Fruit fly (Drosophila melanogaster): Measurements from ENCODE around the gene out.
A peak's percentile ranks its signal among the peaks of the same experiment; 100 is the strongest.

out gene

DNA sequence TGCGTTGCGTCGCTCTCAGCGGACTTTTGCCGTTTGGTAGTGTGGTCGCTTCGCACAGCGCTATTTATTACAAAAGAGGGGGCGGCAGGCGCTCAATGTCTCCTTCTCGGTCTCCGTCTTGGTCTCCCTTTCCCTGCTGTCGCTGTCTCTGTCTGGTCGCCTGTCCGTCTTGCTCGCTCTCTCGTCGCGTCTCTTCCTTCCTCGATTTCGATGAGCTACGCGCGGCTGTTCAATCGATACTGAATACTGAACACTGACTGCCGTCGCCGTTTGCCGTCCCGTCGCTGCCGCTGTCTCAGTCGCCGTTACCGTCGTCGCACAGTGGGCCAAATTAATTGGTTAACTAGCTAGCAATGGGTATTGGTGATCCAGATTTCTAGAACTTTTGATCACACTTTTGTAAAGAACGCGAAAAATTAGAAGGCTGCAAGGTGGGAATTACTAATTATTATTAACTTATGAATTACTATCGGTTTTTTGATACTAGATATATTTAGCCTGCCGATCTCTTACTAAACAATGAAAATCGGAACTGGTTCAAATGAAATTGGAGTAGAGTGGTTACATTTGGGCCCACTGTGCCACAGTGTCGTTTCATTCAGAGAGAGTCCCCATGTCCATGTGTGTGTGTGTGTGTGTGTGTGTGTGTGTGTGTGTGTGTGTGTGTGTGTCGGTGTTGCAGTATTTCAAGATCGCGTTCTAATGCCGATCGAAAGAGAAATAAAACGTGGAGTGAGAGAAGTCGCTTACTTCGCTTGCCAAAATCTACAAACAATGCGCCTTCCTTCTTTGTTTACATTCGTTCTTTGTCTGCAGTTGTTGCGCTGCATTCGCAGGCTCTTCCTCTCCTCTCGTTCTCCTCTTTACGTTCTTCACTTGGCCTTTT is 23.8 kb downstream of the out start, which contains the start of gene CG8034 (continued):
- TF ChIP-seq pum (GFP tag; optimal IDR thresholded peaks at IDR 0.05) (peak; percentile 94), Jarid2 (GFP tag; optimal IDR thresholded peaks at IDR 0.05) (peak; percentile 94), bowl (GFP tag; IDR thresholded peaks at IDR 0.05) (peak; percentile 73; the same call in 1 of the 2 replicates), Bteb2 (GFP tag; optimal IDR thresholded peaks at IDR 0.05) (peak; percentile 95), stwl (tag; optimal IDR thresholded peaks at IDR 0.05) (peak; percentile 26), CG5180 (GFP tag; optimal IDR thresholded peaks at IDR 0.05) (peak; percentile 89), dati (GFP tag; IDR thresholded peaks at IDR 0.05) (0 out of 2 replicates have a peak, but pooled peaks have one; percentile 65), lmd (GFP tag; IDR thresholded peaks at IDR 0.05) (peak; percentile 97), CG9609 (GFP tag; optimal IDR thresholded peaks at IDR 0.05) (peak; percentile 95), cwo (GFP tag; optimal IDR thresholded peaks at IDR 0.05) (peak; percentile 96), B-H2 (GFP tag; optimal IDR thresholded peaks at IDR 0.05) (peak; percentile 96), dmrt11E (tag; optimal IDR thresholded peaks at IDR 0.05) (peak; percentile 97), wek (GFP tag; optimal IDR thresholded peaks at IDR 0.05) (peak; percentile 83), CG34224 (GFP tag; IDR thresholded peaks at IDR 0.05; ENCODE audit: partially characterized antibody) (peak; percentile 30; the same call in 1 of the 3 replicates), ara (GFP tag; IDR thresholded peaks at IDR 0.05) (peak; percentile 91), CG18599 (GFP tag; optimal IDR thresholded peaks at IDR 0.05) (peak; percentile 98), nau (GFP tag; optimal IDR thresholded peaks at IDR 0.05) (peak; percentile 96), pita (GFP tag; optimal IDR thresholded peaks at IDR 0.05) (no peak), Dad (GFP tag; optimal IDR thresholded peaks at IDR 0.05) (peak; percentile 93), Ets97D (GFP tag; optimal IDR thresholded peaks at IDR 0.05) (peak; percentile 86), mam (GFP tag; optimal IDR thresholded peaks at IDR 0.05) (peak; percentile 97), CG17361 (GFP tag; IDR thresholded peaks at IDR 0.05) (peak; percentile 97), CG42726 (GFP tag; IDR thresholded peaks at IDR 0.05; ENCODE audit: partially characterized antibody) (peak; percentile 53; the same call in 1 of the 2 replicates), CG17802 (tag; optimal IDR thresholded peaks at IDR 0.05) (peak; percentile 84), Trl (optimal IDR thresholded peaks at IDR 0.05) (peak; percentile 33 to 90), Trl (GFP tag; optimal IDR thresholded peaks at IDR 0.05) (peak; percentile 94), CG12071 (GFP tag; optimal IDR thresholded peaks at IDR 0.05) (peak; percentile 93), CG2712 (tag; optimal IDR thresholded peaks at IDR 0.05) (peak; percentile 98), Adf1 (GFP tag; IDR thresholded peaks at IDR 0.05) (peak; percentile 96), CG10267 (tag; optimal IDR thresholded peaks at IDR 0.05) (peak; percentile 91), CG2202 (tag; optimal IDR thresholded peaks at IDR 0.05) (peak; percentile 93), Hmx (GFP tag; optimal IDR thresholded peaks at IDR 0.05) (peak; percentile 89), CG6689 (GFP tag; IDR thresholded peaks at IDR 0.05) (peak; percentile 96), Hr39 (optimal IDR thresholded peaks at IDR 0.05) (no peak), CG12299 (tag; optimal IDR thresholded peaks at IDR 0.05) (peak; percentile 95), Poxn (GFP tag; IDR thresholded peaks at IDR 0.05) (peak; percentile 89), nerfin-2 (GFP tag; IDR thresholded peaks at IDR 0.05; ENCODE audit: partially characterized antibody) (peak; percentile 51; the same call in 1 of the 2 replicates), Hey (tag; optimal IDR thresholded peaks at IDR 0.05) (peak; percentile 81), ranshi (GFP tag; IDR thresholded peaks at IDR 0.05) (peak; percentile 93), tx (GFP tag; optimal IDR thresholded peaks at IDR 0.05) (peak; percentile 94), CG5245 (GFP tag; optimal IDR thresholded peaks at IDR 0.05) (peak; percentile 89), gro (GFP tag; optimal IDR thresholded peaks at IDR 0.05) (peak; percentile 94), CG7271 (tag; optimal IDR thresholded peaks at IDR 0.05) (peak; percentile 77), ATbp (GFP tag; optimal IDR thresholded peaks at IDR 0.05) (peak; percentile 93), HLH54F (GFP tag; optimal IDR thresholded peaks at IDR 0.05) (peak; percentile 96), ERR (GFP tag; optimal IDR thresholded peaks at IDR 0.05) (peak; percentile 90), lola (GFP tag; optimal IDR thresholded peaks at IDR 0.05) (peak in 1 of 3 experiments; percentile 98), Rfx (GFP tag; IDR thresholded peaks at IDR 0.05) (peak; percentile 98)

Data from whole organism, embryonic.